Fruit fly (Drosophila melanogaster) whole organism, wandering third instar larva: ENCODE measurements around the gene CG42374.

Experiments
- Abd-B ChIP-seq: fragments of >200 bp; optimal IDR thresholded peaks from 2 replicates; lab custom pipeline; 2017; ENCODE audit warnings: missing biosample characterization, missing genetic modification characterization
- CG32264 ChIP-seq: fragments of 200-800 bp; sonication (Bioruptor generic); optimal IDR thresholded peaks from 2 replicates; lab custom pipeline; 2016; ENCODE audit warnings: missing biosample characterization, missing genetic modification characterization
- CG9705 ChIP-seq: fragments of 200-800 bp; sonication (Bioruptor generic); optimal IDR thresholded peaks from 2 replicates; lab custom pipeline; 2018; ENCODE audit warnings: missing biosample characterization, mild to moderate bottlenecking, missing genetic modification characterization
- CrebA ChIP-seq: fragments of 200-800 bp; sonication (Bioruptor generic); optimal IDR thresholded peaks from 2 replicates; lab custom pipeline; 2016; ENCODE audit warnings: missing biosample characterization, mild to moderate bottlenecking, missing genetic modification characterization, borderline replicate concordance
- Dfd ChIP-seq: fragments of >200 bp; optimal IDR thresholded peaks from 2 replicates; lab custom pipeline; 2017; ENCODE audit warnings: missing biosample characterization, missing genetic modification characterization
- Dif ChIP-seq: fragments of 200-275, 200-300 bp; sonication (Bioruptor generic); optimal IDR thresholded peaks from 2 replicates; lab custom pipeline; 2018; ENCODE audit warnings: missing biosample characterization, missing genetic modification characterization; ENCODE audit not compliant: partially characterized antibody
- GATAd ChIP-seq: sonication (Bioruptor generic); optimal IDR thresholded peaks from 2 replicates; lab custom pipeline; 2016; ENCODE audit warnings: missing biosample characterization, missing genetic modification characterization
- HLH106 ChIP-seq: fragments of 200-800 bp; optimal IDR thresholded peaks from 3 replicates; lab custom pipeline; 2019; ENCODE audit warnings: missing biosample characterization, mild to moderate bottlenecking, missing genetic modification characterization, moderate library complexity
- Hnf4 ChIP-seq: fragments of 200-800 bp; sonication (Bioruptor generic); optimal IDR thresholded peaks from 2 replicates; lab custom pipeline; 2016; ENCODE audit warnings: missing biosample characterization, mild to moderate bottlenecking, missing genetic modification characterization
- Hr78 ChIP-seq: fragments of >200 bp; optimal IDR thresholded peaks from 2 replicates; lab custom pipeline; 2017; ENCODE audit warnings: missing biosample characterization, missing genetic modification characterization
- Hr83 ChIP-seq: fragments of 200-300 bp; sonication (Bioruptor generic); optimal IDR thresholded peaks from 2 replicates; lab custom pipeline; 2016; ENCODE audit warnings: missing biosample characterization, mild to moderate bottlenecking, missing genetic modification characterization, moderate library complexity; ENCODE audit not compliant: poor library complexity, severe bottlenecking
- Jra ChIP-seq: sonication (Bioruptor generic); optimal IDR thresholded peaks from 2 replicates; lab custom pipeline; 2016; ENCODE audit warnings: missing biosample characterization, missing genetic modification characterization
- Mio ChIP-seq: sonication (Bioruptor generic); optimal IDR thresholded peaks from 2 replicates; lab custom pipeline; 2016; ENCODE audit warnings: missing biosample characterization, missing genetic modification characterization
- Myc ChIP-seq: fragments of >200 bp; optimal IDR thresholded peaks from 2 replicates; lab custom pipeline; 2017
- N ChIP-seq: fragments of >200 bp; optimal IDR thresholded peaks from 2 replicates; lab custom pipeline; 2018; ENCODE audit warnings: missing biosample characterization, missing external identifiers, missing genetic modification characterization
- OdsH ChIP-seq: fragments of 200-800 bp; sonication (Bioruptor generic); optimal IDR thresholded peaks from 2 replicates; lab custom pipeline; 2016; ENCODE audit warnings: missing biosample characterization, mild to moderate bottlenecking, missing genetic modification characterization
- Rel ChIP-seq, 2 experiments: fragments of 200-800 bp; sonication (Bioruptor generic) in 1 of 2; optimal IDR thresholded peaks; 2 replicates in 1 of 2; 3 replicates in 1 of 2; lab custom pipeline; 2016 to 2019; ENCODE audit warnings: mild to moderate bottlenecking in 2 of 2, missing biosample characterization in 2 of 2, missing genetic modification characterization in 2 of 2, moderate library complexity in 1 of 2
- Sp1 ChIP-seq: fragments of 200-800 bp; sonication (Bioruptor generic); optimal IDR thresholded peaks from 3 replicates; lab custom pipeline; 2019; ENCODE audit warnings: missing biosample characterization, mild to moderate bottlenecking, missing genetic modification characterization, moderate library complexity
- Vsx2 ChIP-seq: fragments of 200-300, 225-300 bp; sonication (Bioruptor generic); optimal IDR thresholded peaks from 2 replicates; lab custom pipeline; 2018; ENCODE audit warnings: missing biosample characterization, missing genetic modification characterization; ENCODE audit not compliant: partially characterized antibody
- br ChIP-seq: fragments of 200-800 bp; sonication (Bioruptor generic); optimal IDR thresholded peaks from 2 replicates; lab custom pipeline; 2016; ENCODE audit warnings: missing biosample characterization, missing genetic modification characterization
- brk ChIP-seq: fragments of 200-800 bp; sonication (Bioruptor generic); optimal IDR thresholded peaks from 2 replicates; lab custom pipeline; 2016; ENCODE audit warnings: missing biosample characterization, mild to moderate bottlenecking, missing genetic modification characterization
- dl ChIP-seq, 2 experiments: fragments of 175-275, 200-275 bp in 1 of 2; fragments of 200-275 bp in 1 of 2; sonication (Bioruptor generic); optimal IDR thresholded peaks; lab custom pipeline; 2018; ENCODE audit warnings: mild to moderate bottlenecking in 2 of 2, missing biosample characterization in 2 of 2, missing genetic modification characterization in 2 of 2, moderate library complexity in 2 of 2; ENCODE audit not compliant: partially characterized antibody in 2 of 2, insufficient read depth in 1 of 2
- dmrt93B ChIP-seq: fragments of 200-800 bp; sonication (Bioruptor generic); optimal IDR thresholded peaks from 2 replicates; lab custom pipeline; 2018; ENCODE audit warnings: missing biosample characterization, mild to moderate bottlenecking, missing genetic modification characterization
- dsf ChIP-seq: sonication (Bioruptor generic); optimal IDR thresholded peaks from 2 replicates; lab custom pipeline; 2016; ENCODE audit warnings: missing biosample characterization, missing genetic modification characterization, borderline replicate concordance
- ey ChIP-seq: fragments of 200-800 bp; sonication (Bioruptor generic); optimal IDR thresholded peaks from 2 replicates; lab custom pipeline; 2016; ENCODE audit warnings: missing biosample characterization, missing genetic modification characterization
- foxo ChIP-seq, 2 experiments: fragments of 200-800 bp; sonication (Bioruptor generic); optimal IDR thresholded peaks; 2 replicates in 1 of 2; 3 replicates in 1 of 2; lab custom pipeline; 2016 to 2017; ENCODE audit warnings: missing biosample characterization in 2 of 2, missing genetic modification characterization in 2 of 2
- fru ChIP-seq: fragments of 200-800 bp; sonication (Bioruptor generic); optimal IDR thresholded peaks from 3 replicates; lab custom pipeline; 2016; ENCODE audit warnings: missing biosample characterization, mild to moderate bottlenecking, missing genetic modification characterization
- h ChIP-seq: fragments of 200-800 bp; sonication (Bioruptor generic); optimal IDR thresholded peaks from 3 replicates; lab custom pipeline; 2016; ENCODE audit warnings: missing biosample characterization, mild to moderate bottlenecking, missing genetic modification characterization
- jim ChIP-seq: fragments of 175-275, 200-325 bp; sonication (Bioruptor generic); optimal IDR thresholded peaks from 2 replicates; lab custom pipeline; 2016; ENCODE audit warnings: missing biosample characterization, mild to moderate bottlenecking, missing genetic modification characterization
- lola ChIP-seq: fragments of >200 bp; optimal IDR thresholded peaks from 2 replicates; lab custom pipeline; 2017; ENCODE audit warnings: missing biosample characterization, missing genetic modification characterization
- pan ChIP-seq: fragments of >200 bp; optimal IDR thresholded peaks from 2 replicates; lab custom pipeline; 2017
- psq ChIP-seq: fragments of 200-800 bp; sonication (Bioruptor generic); optimal IDR thresholded peaks from 3 replicates; lab custom pipeline; 2017; ENCODE audit warnings: missing biosample characterization, mild to moderate bottlenecking, missing genetic modification characterization, moderate library complexity
- rgr ChIP-seq: fragments of 200-800 bp; sonication (Bioruptor generic); optimal IDR thresholded peaks from 3 replicates; lab custom pipeline; 2016; ENCODE audit warnings: missing biosample characterization, mild to moderate bottlenecking, missing genetic modification characterization
- sage ChIP-seq: fragments of 200-800 bp; sonication (Bioruptor generic); optimal IDR thresholded peaks from 2 replicates; lab custom pipeline; 2016; ENCODE audit warnings: missing biosample characterization, mild to moderate bottlenecking, missing genetic modification characterization
- sv ChIP-seq: fragments of 200-800 bp; sonication (Bioruptor generic); optimal IDR thresholded peaks from 3 replicates; lab custom pipeline; 2016; ENCODE audit warnings: missing biosample characterization, missing genetic modification characterization
- tai ChIP-seq: sonication (Bioruptor generic); optimal IDR thresholded peaks from 2 replicates; lab custom pipeline; 2016; ENCODE audit warnings: missing biosample characterization, missing genetic modification characterization
- usp ChIP-seq: fragments of >200 bp; optimal IDR thresholded peaks from 2 replicates; lab custom pipeline; 2017; ENCODE audit warnings: missing biosample characterization, missing genetic modification characterization
- woc ChIP-seq: sonication (Bioruptor generic); optimal IDR thresholded peaks from 2 replicates; lab custom pipeline; 2016; ENCODE audit warnings: missing biosample characterization, mild to moderate bottlenecking, missing genetic modification characterization

Gene CG42374

DNA sequence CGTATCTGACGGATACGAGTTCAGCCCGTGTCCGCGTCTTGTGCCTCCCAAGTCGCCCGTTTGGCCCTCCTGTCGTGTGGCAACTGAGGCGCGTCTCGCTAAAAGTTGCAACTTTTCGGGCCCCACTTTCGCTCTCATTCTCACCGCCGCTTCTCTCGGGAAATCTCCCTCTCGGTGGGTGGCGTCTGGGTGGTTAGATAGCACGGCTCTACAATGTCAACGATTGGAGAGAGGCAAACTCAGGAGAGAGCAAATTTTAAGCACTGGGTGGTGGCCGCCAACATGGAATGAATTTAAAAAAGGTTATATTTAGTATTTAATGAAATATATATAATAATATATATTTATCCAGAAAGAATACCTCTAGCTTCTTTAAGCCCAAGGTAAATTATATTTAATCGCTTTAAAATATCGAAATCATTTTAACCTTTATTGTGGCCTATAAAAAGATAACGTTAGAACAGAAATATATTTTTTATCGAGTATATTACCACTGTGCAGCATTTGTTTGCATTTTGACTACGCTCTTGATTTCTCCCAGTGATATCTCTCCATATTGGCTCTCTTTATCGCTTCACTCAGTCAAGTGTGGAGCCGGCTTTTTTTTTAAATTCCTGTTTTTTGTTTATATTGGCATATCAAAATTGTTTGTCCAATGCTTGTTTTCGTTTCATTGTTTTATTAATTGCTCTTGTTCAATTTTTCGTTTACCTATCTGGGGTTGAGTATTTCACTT lies 29.0 kb downstream of the CG42374 start, which contains the start of gene Gbs-76A:
Gene Gbs-76A (minus strand): TSS at position 327 of the 736 bp plus-strand sequence.
- no peak for TF ChIP-seq pan
- TF ChIP-seq h (GFP tag; lab: Kevin White, UChicago): peak; percentile 65
- TF ChIP-seq psq: peak; percentile 78
- peak; percentile 90 for TF ChIP-seq HLH106 (tag; lab: Kevin White, UChicago)
- TF ChIP-seq Hr83 (GFP tag; lab: Kevin White, UChicago): no peak
- peak; percentile 80 for TF ChIP-seq Dif (GFP tag; lab: Kevin White, UChicago)
- TF ChIP-seq OdsH (GFP tag; lab: Kevin White, UChicago): peak; percentile 78
- TF ChIP-seq dsf (GFP tag; lab: Kevin White, UChicago): no peak
- no peak for TF ChIP-seq GATAd (GFP tag; lab: Kevin White, UChicago)
- TF ChIP-seq dmrt93B: peak; percentile 66
- peak; percentile 21 for TF ChIP-seq br (GFP tag; lab: Kevin White, UChicago)
- no peak for TF ChIP-seq Myc (lab: Kevin White, UChicago)
- no peak for TF ChIP-seq Dfd (GFP tag; lab: Kevin White, UChicago)
- TF ChIP-seq Jra (GFP tag; lab: Kevin White, UChicago): peak; percentile 45
- TF ChIP-seq rgr: peak; percentile 77
- no peak for TF ChIP-seq Abd-B (GFP tag; lab: Kevin White, UChicago)
- peak; percentile 53 for TF ChIP-seq CG9705 (GFP tag; lab: Kevin White, UChicago)
- TF ChIP-seq brk (GFP tag; lab: Kevin White, UChicago): peak; percentile 72
- TF ChIP-seq CrebA (GFP tag; lab: Kevin White, UChicago): no peak
- TF ChIP-seq Sp1 (GFP tag; lab: Kevin White, UChicago): peak; percentile 93
- TF ChIP-seq lola (GFP tag; lab: Kevin White, UChicago): no peak
- TF ChIP-seq usp: no peak
- TF ChIP-seq woc: peak; percentile 65
- TF ChIP-seq ey (GFP tag; lab: Kevin White, UChicago): peak; percentile 17
- TF ChIP-seq tai: peak; percentile 57
- peak; percentile 63 for TF ChIP-seq fru (GFP tag; lab: Kevin White, UChicago)
- no peak for TF ChIP-seq jim (GFP tag; lab: Kevin White, UChicago)
- no peak for TF ChIP-seq Vsx2
- peak; percentile 66 to 68 for TF ChIP-seq dl (GFP tag; optimal IDR thresholded peaks at IDR 0.05; lab: Kevin White, UChicago; ENCODE audit: insufficient read depth in 1 of 2, partially characterized antibody in 2 of 2)
- TF ChIP-seq Hr78 (GFP tag; lab: Kevin White, UChicago): no peak
- peak; percentile 37 for TF ChIP-seq CG32264 (GFP tag; lab: Kevin White, UChicago)
- peak; percentile 31 for TF ChIP-seq sage
- peak in 1 of 2 experiments; percentile 77 for TF ChIP-seq foxo (GFP tag; optimal IDR thresholded peaks at IDR 0.05; lab: Kevin White, UChicago)
- TF ChIP-seq sv (GFP tag; lab: Kevin White, UChicago): no peak
- TF ChIP-seq Mio (GFP tag; lab: Kevin White, UChicago): no peak
- no peak for TF ChIP-seq Rel (GFP tag; optimal IDR thresholded peaks at IDR 0.05; lab: Kevin White, UChicago)
- TF ChIP-seq Rel (tag; optimal IDR thresholded peaks at IDR 0.05; lab: Kevin White, UChicago): peak; percentile 47
- peak; percentile 71 for TF ChIP-seq Hnf4 (GFP tag; lab: Kevin White, UChicago)
- no peak for TF ChIP-seq N (GFP tag; lab: Kevin White, UChicago)
- TF ChIP-seq, all 38 proteins: peak for 22

DNA sequence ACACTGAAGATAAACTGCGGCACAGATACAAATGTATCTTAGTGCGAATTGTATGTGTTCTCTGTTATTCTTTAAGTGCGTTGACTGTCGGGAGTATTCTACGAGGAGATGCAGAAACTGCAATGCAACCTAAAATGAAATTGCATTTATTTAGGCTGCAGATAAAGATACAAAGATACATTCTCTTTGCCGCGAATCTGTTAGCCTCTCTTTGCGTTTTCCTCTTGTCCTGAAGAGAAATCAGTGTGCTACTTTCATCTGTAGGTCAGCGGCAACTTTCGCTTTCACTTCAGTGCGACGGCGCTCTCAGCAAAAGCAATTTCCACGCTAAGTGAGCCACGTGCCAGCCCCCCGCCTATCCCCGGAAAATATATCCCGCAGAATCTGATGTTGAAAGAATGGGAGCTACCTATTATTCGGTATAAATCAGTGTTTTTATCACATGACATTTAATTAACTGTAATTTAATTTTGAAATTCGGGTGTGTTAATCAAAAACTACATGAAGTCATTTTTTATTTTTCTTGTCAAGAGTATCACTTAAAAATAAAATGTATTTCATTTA lies 29.7 kb downstream of the CG42374 start:
- no peak for TF ChIP-seq psq
- TF ChIP-seq OdsH (GFP tag; lab: Kevin White, UChicago): no peak
- TF ChIP-seq CrebA (GFP tag; lab: Kevin White, UChicago): no peak
- TF ChIP-seq Vsx2: no peak
- no peak for TF ChIP-seq Sp1 (GFP tag; lab: Kevin White, UChicago)
- no peak for TF ChIP-seq Dfd (GFP tag; lab: Kevin White, UChicago)
- TF ChIP-seq Rel (GFP tag; optimal IDR thresholded peaks at IDR 0.05; lab: Kevin White, UChicago): no peak
- no peak for TF ChIP-seq Rel (tag; optimal IDR thresholded peaks at IDR 0.05; lab: Kevin White, UChicago)
- no peak for TF ChIP-seq sage
- no peak for TF ChIP-seq dmrt93B
- no peak for TF ChIP-seq Hr83 (GFP tag; lab: Kevin White, UChicago)
- no peak for TF ChIP-seq foxo (GFP tag; optimal IDR thresholded peaks at IDR 0.05; lab: Kevin White, UChicago)
- TF ChIP-seq Myc (lab: Kevin White, UChicago): no peak
- TF ChIP-seq Abd-B (GFP tag; lab: Kevin White, UChicago): no peak
- TF ChIP-seq pan: no peak
- TF ChIP-seq Dif (GFP tag; lab: Kevin White, UChicago): no peak
- TF ChIP-seq ey (GFP tag; lab: Kevin White, UChicago): no peak
- no peak for TF ChIP-seq tai
- no peak for TF ChIP-seq rgr
- no peak for TF ChIP-seq Jra (GFP tag; lab: Kevin White, UChicago)
